Fruit fly (Drosophila melanogaster) whole organism, wandering third instar larva: Measurements from ENCODE around the gene CG18179.

Source experiments
- Abd-B ChIP-seq: fragments of >200 bp; optimal IDR thresholded peaks from 2 replicates; lab custom pipeline; 2017; ENCODE audit warnings: missing biosample characterization, missing genetic modification characterization
- CG32264 ChIP-seq: fragments of 200-800 bp; sonication (Bioruptor generic); optimal IDR thresholded peaks from 2 replicates; lab custom pipeline; 2016; ENCODE audit warnings: missing biosample characterization, missing genetic modification characterization
- CG9705 ChIP-seq: fragments of 200-800 bp; sonication (Bioruptor generic); optimal IDR thresholded peaks from 2 replicates; lab custom pipeline; 2018; ENCODE audit warnings: missing biosample characterization, mild to moderate bottlenecking, missing genetic modification characterization
- CrebA ChIP-seq: fragments of 200-800 bp; sonication (Bioruptor generic); optimal IDR thresholded peaks from 2 replicates; lab custom pipeline; 2016; ENCODE audit warnings: missing biosample characterization, mild to moderate bottlenecking, missing genetic modification characterization, borderline replicate concordance
- Dfd ChIP-seq: fragments of >200 bp; optimal IDR thresholded peaks from 2 replicates; lab custom pipeline; 2017; ENCODE audit warnings: missing biosample characterization, missing genetic modification characterization
- Dif ChIP-seq: fragments of 200-275, 200-300 bp; sonication (Bioruptor generic); optimal IDR thresholded peaks from 2 replicates; lab custom pipeline; 2018; ENCODE audit warnings: missing biosample characterization, missing genetic modification characterization; ENCODE audit not compliant: partially characterized antibody
- GATAd ChIP-seq: sonication (Bioruptor generic); optimal IDR thresholded peaks from 2 replicates; lab custom pipeline; 2016; ENCODE audit warnings: missing biosample characterization, missing genetic modification characterization
- HLH106 ChIP-seq: fragments of 200-800 bp; optimal IDR thresholded peaks from 3 replicates; lab custom pipeline; 2019; ENCODE audit warnings: missing biosample characterization, mild to moderate bottlenecking, missing genetic modification characterization, moderate library complexity
- Hnf4 ChIP-seq: fragments of 200-800 bp; sonication (Bioruptor generic); optimal IDR thresholded peaks from 2 replicates; lab custom pipeline; 2016; ENCODE audit warnings: missing biosample characterization, mild to moderate bottlenecking, missing genetic modification characterization
- Hr78 ChIP-seq: fragments of >200 bp; optimal IDR thresholded peaks from 2 replicates; lab custom pipeline; 2017; ENCODE audit warnings: missing biosample characterization, missing genetic modification characterization
- Hr83 ChIP-seq: fragments of 200-300 bp; sonication (Bioruptor generic); optimal IDR thresholded peaks from 2 replicates; lab custom pipeline; 2016; ENCODE audit warnings: missing biosample characterization, mild to moderate bottlenecking, missing genetic modification characterization, moderate library complexity; ENCODE audit not compliant: poor library complexity, severe bottlenecking
- Jra ChIP-seq: sonication (Bioruptor generic); optimal IDR thresholded peaks from 2 replicates; lab custom pipeline; 2016; ENCODE audit warnings: missing biosample characterization, missing genetic modification characterization
- Mio ChIP-seq: sonication (Bioruptor generic); optimal IDR thresholded peaks from 2 replicates; lab custom pipeline; 2016; ENCODE audit warnings: missing biosample characterization, missing genetic modification characterization
- Myc ChIP-seq: fragments of >200 bp; optimal IDR thresholded peaks from 2 replicates; lab custom pipeline; 2017
- N ChIP-seq: fragments of >200 bp; optimal IDR thresholded peaks from 2 replicates; lab custom pipeline; 2018; ENCODE audit warnings: missing biosample characterization, missing external identifiers, missing genetic modification characterization
- OdsH ChIP-seq: fragments of 200-800 bp; sonication (Bioruptor generic); optimal IDR thresholded peaks from 2 replicates; lab custom pipeline; 2016; ENCODE audit warnings: missing biosample characterization, mild to moderate bottlenecking, missing genetic modification characterization
- Rel ChIP-seq, 2 experiments: fragments of 200-800 bp; sonication (Bioruptor generic) in 1 of 2; optimal IDR thresholded peaks; 2 replicates in 1 of 2; 3 replicates in 1 of 2; lab custom pipeline; 2016 to 2019; ENCODE audit warnings: mild to moderate bottlenecking in 2 of 2, missing biosample characterization in 2 of 2, missing genetic modification characterization in 2 of 2, moderate library complexity in 1 of 2
- Sp1 ChIP-seq: fragments of 200-800 bp; sonication (Bioruptor generic); optimal IDR thresholded peaks from 3 replicates; lab custom pipeline; 2019; ENCODE audit warnings: missing biosample characterization, mild to moderate bottlenecking, missing genetic modification characterization, moderate library complexity
- Vsx2 ChIP-seq: fragments of 200-300, 225-300 bp; sonication (Bioruptor generic); optimal IDR thresholded peaks from 2 replicates; lab custom pipeline; 2018; ENCODE audit warnings: missing biosample characterization, missing genetic modification characterization; ENCODE audit not compliant: partially characterized antibody
- br ChIP-seq: fragments of 200-800 bp; sonication (Bioruptor generic); optimal IDR thresholded peaks from 2 replicates; lab custom pipeline; 2016; ENCODE audit warnings: missing biosample characterization, missing genetic modification characterization
- brk ChIP-seq: fragments of 200-800 bp; sonication (Bioruptor generic); optimal IDR thresholded peaks from 2 replicates; lab custom pipeline; 2016; ENCODE audit warnings: missing biosample characterization, mild to moderate bottlenecking, missing genetic modification characterization
- dl ChIP-seq, 2 experiments: fragments of 175-275, 200-275 bp in 1 of 2; fragments of 200-275 bp in 1 of 2; sonication (Bioruptor generic); optimal IDR thresholded peaks; lab custom pipeline; 2018; ENCODE audit warnings: mild to moderate bottlenecking in 2 of 2, missing biosample characterization in 2 of 2, missing genetic modification characterization in 2 of 2, moderate library complexity in 2 of 2; ENCODE audit not compliant: partially characterized antibody in 2 of 2, insufficient read depth in 1 of 2
- dmrt93B ChIP-seq: fragments of 200-800 bp; sonication (Bioruptor generic); optimal IDR thresholded peaks from 2 replicates; lab custom pipeline; 2018; ENCODE audit warnings: missing biosample characterization, mild to moderate bottlenecking, missing genetic modification characterization
- dsf ChIP-seq: sonication (Bioruptor generic); optimal IDR thresholded peaks from 2 replicates; lab custom pipeline; 2016; ENCODE audit warnings: missing biosample characterization, missing genetic modification characterization, borderline replicate concordance
- ey ChIP-seq: fragments of 200-800 bp; sonication (Bioruptor generic); optimal IDR thresholded peaks from 2 replicates; lab custom pipeline; 2016; ENCODE audit warnings: missing biosample characterization, missing genetic modification characterization
- foxo ChIP-seq, 2 experiments: fragments of 200-800 bp; sonication (Bioruptor generic); optimal IDR thresholded peaks; 2 replicates in 1 of 2; 3 replicates in 1 of 2; lab custom pipeline; 2016 to 2017; ENCODE audit warnings: missing biosample characterization in 2 of 2, missing genetic modification characterization in 2 of 2
- fru ChIP-seq: fragments of 200-800 bp; sonication (Bioruptor generic); optimal IDR thresholded peaks from 3 replicates; lab custom pipeline; 2016; ENCODE audit warnings: missing biosample characterization, mild to moderate bottlenecking, missing genetic modification characterization
- h ChIP-seq: fragments of 200-800 bp; sonication (Bioruptor generic); optimal IDR thresholded peaks from 3 replicates; lab custom pipeline; 2016; ENCODE audit warnings: missing biosample characterization, mild to moderate bottlenecking, missing genetic modification characterization
- jim ChIP-seq: fragments of 175-275, 200-325 bp; sonication (Bioruptor generic); optimal IDR thresholded peaks from 2 replicates; lab custom pipeline; 2016; ENCODE audit warnings: missing biosample characterization, mild to moderate bottlenecking, missing genetic modification characterization
- lola ChIP-seq: fragments of >200 bp; optimal IDR thresholded peaks from 2 replicates; lab custom pipeline; 2017; ENCODE audit warnings: missing biosample characterization, missing genetic modification characterization
- pan ChIP-seq: fragments of >200 bp; optimal IDR thresholded peaks from 2 replicates; lab custom pipeline; 2017
- psq ChIP-seq: fragments of 200-800 bp; sonication (Bioruptor generic); optimal IDR thresholded peaks from 3 replicates; lab custom pipeline; 2017; ENCODE audit warnings: missing biosample characterization, mild to moderate bottlenecking, missing genetic modification characterization, moderate library complexity
- rgr ChIP-seq: fragments of 200-800 bp; sonication (Bioruptor generic); optimal IDR thresholded peaks from 3 replicates; lab custom pipeline; 2016; ENCODE audit warnings: missing biosample characterization, mild to moderate bottlenecking, missing genetic modification characterization
- sage ChIP-seq: fragments of 200-800 bp; sonication (Bioruptor generic); optimal IDR thresholded peaks from 2 replicates; lab custom pipeline; 2016; ENCODE audit warnings: missing biosample characterization, mild to moderate bottlenecking, missing genetic modification characterization
- sv ChIP-seq: fragments of 200-800 bp; sonication (Bioruptor generic); optimal IDR thresholded peaks from 3 replicates; lab custom pipeline; 2016; ENCODE audit warnings: missing biosample characterization, missing genetic modification characterization
- tai ChIP-seq: sonication (Bioruptor generic); optimal IDR thresholded peaks from 2 replicates; lab custom pipeline; 2016; ENCODE audit warnings: missing biosample characterization, missing genetic modification characterization
- usp ChIP-seq: fragments of >200 bp; optimal IDR thresholded peaks from 2 replicates; lab custom pipeline; 2017; ENCODE audit warnings: missing biosample characterization, missing genetic modification characterization
- woc ChIP-seq: sonication (Bioruptor generic); optimal IDR thresholded peaks from 2 replicates; lab custom pipeline; 2016; ENCODE audit warnings: missing biosample characterization, mild to moderate bottlenecking, missing genetic modification characterization

Gene CG18179

dm6 chr3L:9675528-9675963, 36.5 kb downstream of the CG18179 start:
- peak; percentile 93 for TF ChIP-seq Sp1 (GFP tag; lab: Kevin White, UChicago)
- TF ChIP-seq psq (GFP tag; lab: Kevin White, UChicago): peak; percentile 42
- TF ChIP-seq N (GFP tag; lab: Kevin White, UChicago): no peak
- no peak for TF ChIP-seq Vsx2 (GFP tag; lab: Kevin White, UChicago)
- TF ChIP-seq sv (GFP tag; lab: Kevin White, UChicago): no peak
- peak; percentile 43 for TF ChIP-seq Dif (GFP tag; lab: Kevin White, UChicago)
- no peak for TF ChIP-seq dsf (GFP tag; lab: Kevin White, UChicago)
- no peak for TF ChIP-seq pan (lab: Kevin White, UChicago)
- TF ChIP-seq OdsH: peak; percentile 13
- TF ChIP-seq HLH106: peak; percentile 25
- no peak for TF ChIP-seq dmrt93B (GFP tag; lab: Kevin White, UChicago)
- TF ChIP-seq Myc (lab: Kevin White, UChicago): no peak
- peak; percentile 59 for TF ChIP-seq CG9705
- TF ChIP-seq Jra (GFP tag; lab: Kevin White, UChicago): no peak
- peak; percentile 77 for TF ChIP-seq CG32264 (GFP tag; lab: Kevin White, UChicago)
- no peak for TF ChIP-seq tai (GFP tag; lab: Kevin White, UChicago)
- no peak for TF ChIP-seq GATAd
- no peak for TF ChIP-seq ey (GFP tag; lab: Kevin White, UChicago)
- TF ChIP-seq Hnf4: peak; percentile 32
- no peak for TF ChIP-seq dl (GFP tag; optimal IDR thresholded peaks at IDR 0.05; lab: Kevin White, UChicago; ENCODE audit: insufficient read depth in 1 of 2, partially characterized antibody in 2 of 2)
- peak; percentile 18 for TF ChIP-seq rgr (GFP tag; lab: Kevin White, UChicago)
- peak; percentile 9 for TF ChIP-seq fru (GFP tag; lab: Kevin White, UChicago)
- TF ChIP-seq sage (GFP tag; lab: Kevin White, UChicago): peak; percentile 82
- no peak for TF ChIP-seq brk (GFP tag; lab: Kevin White, UChicago)
- TF ChIP-seq jim (GFP tag; lab: Kevin White, UChicago): peak; percentile 83
- no peak for TF ChIP-seq Dfd (GFP tag; lab: Kevin White, UChicago)
- TF ChIP-seq Hr83 (GFP tag; lab: Kevin White, UChicago): no peak
- TF ChIP-seq br (GFP tag; lab: Kevin White, UChicago): peak; percentile 59
- no peak for TF ChIP-seq Abd-B (GFP tag; lab: Kevin White, UChicago)
- peak; percentile 90 for TF ChIP-seq Rel (GFP tag; optimal IDR thresholded peaks at IDR 0.05; lab: Kevin White, UChicago)
- TF ChIP-seq Rel (tag; optimal IDR thresholded peaks at IDR 0.05; lab: Kevin White, UChicago): peak; percentile 74
- peak; percentile 66 for TF ChIP-seq h (GFP tag; lab: Kevin White, UChicago)
- TF ChIP-seq usp (GFP tag; lab: Kevin White, UChicago): no peak
- no peak for TF ChIP-seq Mio (GFP tag; lab: Kevin White, UChicago)
- TF ChIP-seq foxo (GFP tag; optimal IDR thresholded peaks at IDR 0.05; lab: Kevin White, UChicago): peak in 1 of 2 experiments; percentile 77
- TF ChIP-seq lola (GFP tag; lab: Kevin White, UChicago): no peak
- no peak for TF ChIP-seq Hr78 (GFP tag; lab: Kevin White, UChicago)
- TF ChIP-seq CrebA: no peak
- TF ChIP-seq woc: no peak

dm6 chr3L:9677260-9677659, 38.2 kb downstream of the CG18179 start:
- TF ChIP-seq Hr83 (GFP tag; lab: Kevin White, UChicago): no peak
- no peak for TF ChIP-seq Rel (GFP tag; optimal IDR thresholded peaks at IDR 0.05; lab: Kevin White, UChicago)
- peak; percentile 60 for TF ChIP-seq Rel (tag; optimal IDR thresholded peaks at IDR 0.05; lab: Kevin White, UChicago)

DNA sequence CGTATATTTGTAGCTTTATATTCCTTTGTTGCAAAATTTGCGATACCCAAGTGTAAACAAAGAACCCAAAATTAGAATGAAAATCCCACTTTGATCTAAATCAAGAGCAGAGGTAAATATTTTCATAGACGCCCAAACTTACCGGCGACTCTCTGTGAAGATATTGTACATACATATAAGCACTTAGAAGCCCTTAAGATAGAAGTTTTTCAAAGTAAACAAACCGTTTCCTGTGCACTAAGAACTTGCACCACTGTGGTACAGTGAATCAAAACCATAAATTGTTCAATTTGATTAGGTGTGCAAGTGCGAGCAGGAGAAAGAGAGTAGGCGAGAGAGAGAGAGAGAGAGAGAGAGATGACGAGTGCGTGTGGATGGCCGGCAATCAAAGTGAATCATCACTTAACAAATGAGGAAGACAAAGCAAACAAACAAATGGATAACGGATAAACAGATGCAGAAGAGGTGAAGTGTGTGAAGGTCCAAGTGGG, 39.0 kb downstream of the CG18179 start:
- TF ChIP-seq tai (GFP tag; lab: Kevin White, UChicago): no peak
- TF ChIP-seq Sp1 (GFP tag; lab: Kevin White, UChicago): no peak
- peak; percentile 29 for TF ChIP-seq ey (GFP tag; lab: Kevin White, UChicago)
- TF ChIP-seq rgr (GFP tag; lab: Kevin White, UChicago): peak; percentile 17
- peak; percentile 25 for TF ChIP-seq woc
- peak; percentile 5 for TF ChIP-seq br (GFP tag; lab: Kevin White, UChicago)
- TF ChIP-seq h (GFP tag; lab: Kevin White, UChicago): peak; percentile 42
- no peak for TF ChIP-seq Mio (GFP tag; lab: Kevin White, UChicago)
- TF ChIP-seq Hr83 (GFP tag; lab: Kevin White, UChicago): no peak
- TF ChIP-seq Jra (GFP tag; lab: Kevin White, UChicago): peak; percentile 80
- no peak for TF ChIP-seq Rel (GFP tag; optimal IDR thresholded peaks at IDR 0.05; lab: Kevin White, UChicago)
- TF ChIP-seq Rel (tag; optimal IDR thresholded peaks at IDR 0.05; lab: Kevin White, UChicago): peak; percentile 5
- peak in 1 of 2 experiments; percentile 29 for TF ChIP-seq foxo (GFP tag; optimal IDR thresholded peaks at IDR 0.05; lab: Kevin White, UChicago)
- peak; percentile 71 for TF ChIP-seq psq (GFP tag; lab: Kevin White, UChicago)
- TF ChIP-seq Dif (GFP tag; lab: Kevin White, UChicago): peak; percentile 54
